Fruit fly (Drosophila melanogaster) whole organism, prepupa: ENCODE results near the gene CG15696.

Experiments
- CG4318 ChIP-seq: fragments of 200-800 bp; sonication (Bioruptor generic); optimal IDR thresholded peaks from 3 replicates; lab custom pipeline; 2017; ENCODE audit warnings: missing biosample characterization, mild to moderate bottlenecking, missing genetic modification characterization
- CG6854 ChIP-seq: fragments of 200-800 bp; sonication (Bioruptor generic); optimal IDR thresholded peaks from 2 replicates; lab custom pipeline; 2017; ENCODE audit warnings: missing biosample characterization, mild to moderate bottlenecking, missing genetic modification characterization
- CG7368 ChIP-seq: fragments of 200-800 bp; sonication (Bioruptor generic); optimal IDR thresholded peaks from 3 replicates; lab custom pipeline; 2016; ENCODE audit warnings: missing biosample characterization, missing genetic modification characterization
- Eip78C ChIP-seq: fragments of 200-800 bp; sonication (Bioruptor generic); peaks from one replicate; lab custom pipeline; 2016; ENCODE audit warnings: missing biosample characterization, missing genetic modification characterization
- Gug ChIP-seq: fragments of 200-800 bp; sonication (Bioruptor generic); IDR thresholded peaks from 2 replicates; pipeline ENCODE4 v1.3.6; 2022; ENCODE audit warnings: missing biosample characterization, missing genetic modification characterization
- Smox ChIP-seq: fragments of 200-800 bp; sonication (Bioruptor generic); optimal IDR thresholded peaks from 3 replicates; lab custom pipeline; 2016; ENCODE audit warnings: missing biosample characterization, missing genetic modification characterization
- esn ChIP-seq: fragments of 200-800 bp; sonication (Bioruptor generic); optimal IDR thresholded peaks from 2 replicates; lab custom pipeline; 2016; ENCODE audit warnings: missing biosample characterization, mild to moderate bottlenecking, missing genetic modification characterization, moderate library complexity
- ss ChIP-seq, 2 experiments: fragments of 200-800 bp; sonication (Bioruptor generic); optimal IDR thresholded peaks; 2 replicates in 1 of 2; 3 replicates in 1 of 2; lab custom pipeline; 2017 to 2018; ENCODE audit warnings: mild to moderate bottlenecking in 2 of 2, missing biosample characterization in 2 of 2, missing genetic modification characterization in 2 of 2, moderate library complexity in 1 of 2

- TF ChIP-seq CG4318 (no peak), Gug (GFP tag; lab: Robert Waterston, UW) (no peak), Smox (GFP tag; lab: Kevin White, UChicago) (no peak), Eip78C (GFP tag; lab: Kevin White, UChicago) (no peak), CG7368 (no peak), esn (GFP tag; lab: Kevin White, UChicago) (no peak), CG6854 (GFP tag; lab: Kevin White, UChicago) (no peak), ss (GFP tag; optimal IDR thresholded peaks at IDR 0.05; lab: Kevin White, UChicago) (no peak)
These were observed 30.9 kb upstream of the CG15696 start, which contains the start of gene Fancd2 for dm6 chr3R:20816008-20816407.
